Fruit fly (Drosophila melanogaster): ENCODE results near the gene sip2.

sip2 gene

dm6 chr2L:6918517-6919202 lies 45.2 kb downstream of the sip2 start, which contains the start of gene nop5 (continued):
- peak; percentile 81 for TF ChIP-seq CG9437 (GFP tag; optimal IDR thresholded peaks at IDR 0.05)
- peak; percentile 90 for TF ChIP-seq MESR4 (GFP tag; optimal IDR thresholded peaks at IDR 0.05)
- peak; percentile 67 for TF ChIP-seq Ssrp (tag; optimal IDR thresholded peaks at IDR 0.05)
- TF ChIP-seq CG10543 (GFP tag; optimal IDR thresholded peaks at IDR 0.05): peak; percentile 85
- TF ChIP-seq pfk (GFP tag; optimal IDR thresholded peaks at IDR 0.05): peak; percentile 15
- peak; percentile 26 for TF ChIP-seq CG7745 (tag; optimal IDR thresholded peaks at IDR 0.05)
- peak; percentile 18 for TF ChIP-seq CG13123 (GFP tag; optimal IDR thresholded peaks at IDR 0.05)
- TF ChIP-seq Med (GFP tag): peak; percentile 89
- no peak for TF ChIP-seq D (optimal IDR thresholded peaks at IDR 0.05)
- peak; percentile 69 for TF ChIP-seq D (GFP tag; optimal IDR thresholded peaks at IDR 0.05)
- no peak for TF ChIP-seq disco-r (GFP tag; optimal IDR thresholded peaks at IDR 0.05)
- TF ChIP-seq CG11093 (GFP tag; IDR thresholded peaks at IDR 0.05): no peak
- TF ChIP-seq CG8478 (optimal IDR thresholded peaks at IDR 0.05): no peak
- no peak for TF ChIP-seq Trl (optimal IDR thresholded peaks at IDR 0.05)
- no peak for TF ChIP-seq Trl (GFP tag; optimal IDR thresholded peaks at IDR 0.05)
- TF ChIP-seq CG6813 (GFP tag; optimal IDR thresholded peaks at IDR 0.05): no peak
- no peak for TF ChIP-seq CG7271 (tag; optimal IDR thresholded peaks at IDR 0.05)
- no peak for TF ChIP-seq CG6272 (GFP tag; IDR thresholded peaks at IDR 0.05)
- no peak for TF ChIP-seq CG8765 (GFP tag; IDR thresholded peaks at IDR 0.05)
- peak; percentile 57 for TF ChIP-seq BtbVII (GFP tag; optimal IDR thresholded peaks at IDR 0.05)
- TF ChIP-seq CG1647 (GFP tag; optimal IDR thresholded peaks at IDR 0.05): no peak
- TF ChIP-seq CG14014 (GFP tag; IDR thresholded peaks at IDR 0.05): no peak
- peak; percentile 38 for TF ChIP-seq unpg (GFP tag; optimal IDR thresholded peaks at IDR 0.05)
- TF ChIP-seq NfI (GFP tag; optimal IDR thresholded peaks at IDR 0.05): peak; percentile 76
- TF ChIP-seq CG6254 (GFP tag; optimal IDR thresholded peaks at IDR 0.05): peak; percentile 55
- TF ChIP-seq nerfin-2 (GFP tag; IDR thresholded peaks at IDR 0.05; ENCODE audit: partially characterized antibody): no peak
- TF ChIP-seq yki (optimal IDR thresholded peaks at IDR 0.05): no peak
- no peak for TF ChIP-seq Oaz (GFP tag; IDR thresholded peaks at IDR 0.05)
- TF ChIP-seq oc (tag; optimal IDR thresholded peaks at IDR 0.05): no peak
- no peak for TF ChIP-seq Spps (tag; optimal IDR thresholded peaks at IDR 0.05)
- no peak for TF ChIP-seq CG31388 (GFP tag; optimal IDR thresholded peaks at IDR 0.05)
- no peak for TF ChIP-seq Dfd (GFP tag; optimal IDR thresholded peaks at IDR 0.05)
- no peak; the same call in 2 of the 3 replicates for TF ChIP-seq tgo (GFP tag; IDR thresholded peaks at IDR 0.05)
- no peak for TF ChIP-seq CG8281 (tag; optimal IDR thresholded peaks at IDR 0.05)
- TF ChIP-seq crp (GFP tag; optimal IDR thresholded peaks at IDR 0.05): peak in 1 of 2 experiments; percentile 0
- no peak for TF ChIP-seq CG11723 (GFP tag; optimal IDR thresholded peaks at IDR 0.05)
- TF ChIP-seq Aef1 (GFP tag; IDR thresholded peaks at IDR 0.05): no peak
- TF ChIP-seq dimm (GFP tag; IDR thresholded peaks at IDR 0.05): no peak
- TF ChIP-seq sens (GFP tag): peak; percentile 5
- no peak for TF ChIP-seq lbe (GFP tag; optimal IDR thresholded peaks at IDR 0.05)
- no peak for TF ChIP-seq tup (GFP tag; optimal IDR thresholded peaks at IDR 0.05)
- peak in 1 of 2 experiments; percentile 81 for TF ChIP-seq pan (optimal IDR thresholded peaks at IDR 0.05)
- TF ChIP-seq pan (GFP tag; optimal IDR thresholded peaks at IDR 0.05 in 1 of 2, IDR thresholded peaks at IDR 0.05 in 1 of 2): peak; percentile 21 to 73
- no peak for TF ChIP-seq CG12071 (GFP tag; optimal IDR thresholded peaks at IDR 0.05)
- TF ChIP-seq Antp (GFP tag; optimal IDR thresholded peaks at IDR 0.05): no peak
- TF ChIP-seq sd (tag; optimal IDR thresholded peaks at IDR 0.05): peak; percentile 44
- no peak for TF ChIP-seq fru (optimal IDR thresholded peaks at IDR 0.05)
- no peak for TF ChIP-seq CG16863 (GFP tag; optimal IDR thresholded peaks at IDR 0.05)
- TF ChIP-seq nom (GFP tag; optimal IDR thresholded peaks at IDR 0.05): peak; percentile 19
- no peak for TF ChIP-seq CG12236 (GFP tag; optimal IDR thresholded peaks at IDR 0.05)
- TF ChIP-seq stc (GFP tag; IDR thresholded peaks at IDR 0.05): no peak
- TF ChIP-seq insv (GFP tag; optimal IDR thresholded peaks at IDR 0.05): peak in 1 of 2 experiments; percentile 63

Data from whole organism, embryonic.